Fruit fly (Drosophila melanogaster): ENCODE results near the gene CG31142.
A peak's percentile ranks its signal among the peaks of the same experiment; 100 is the strongest.

Gene CG31142

dm6 chr3R:23939921-23940839 lies 11.1 kb downstream of the CG31142 start (continued):
- TF ChIP-seq nmo (GFP tag; optimal IDR thresholded peaks at IDR 0.05) (peak; percentile 50), CG6689 (GFP tag; IDR thresholded peaks at IDR 0.05) (peak; percentile 64), Dbx (GFP tag; IDR thresholded peaks at IDR 0.05) (peak; percentile 81), btn (GFP tag; optimal IDR thresholded peaks at IDR 0.05) (peak; percentile 25), dati (GFP tag; IDR thresholded peaks at IDR 0.05) (no peak), ase (GFP tag; IDR thresholded peaks at IDR 0.05) (peak; percentile 60; the same call in 2 of the 3 replicates), aop (GFP tag; IDR thresholded peaks at IDR 0.05) (no peak), Optix (GFP tag; IDR thresholded peaks at IDR 0.05) (peak; percentile 54; the same call in 1 of the 3 replicates), Hr39 (optimal IDR thresholded peaks at IDR 0.05) (no peak), Antp (GFP tag; optimal IDR thresholded peaks at IDR 0.05) (peak; percentile 3), bab2 (GFP tag; optimal IDR thresholded peaks at IDR 0.05) (peak; percentile 84), CG1233 (GFP tag; optimal IDR thresholded peaks at IDR 0.05) (peak; percentile 95), ATbp (GFP tag; optimal IDR thresholded peaks at IDR 0.05) (peak; percentile 98), Rx (GFP tag; IDR thresholded peaks at IDR 0.05) (no peak), oc (tag; optimal IDR thresholded peaks at IDR 0.05) (peak; percentile 93), CG18476 (GFP tag; optimal IDR thresholded peaks at IDR 0.05) (peak; percentile 85), Bteb2 (GFP tag; optimal IDR thresholded peaks at IDR 0.05) (peak; percentile 64), CG11398 (GFP tag; optimal IDR thresholded peaks at IDR 0.05) (peak; percentile 68), CG1792 (GFP tag; optimal IDR thresholded peaks at IDR 0.05) (peak; percentile 62), CG32772 (GFP tag; IDR thresholded peaks at IDR 0.05) (peak; percentile 47; the same call in 1 of the 2 replicates), ara (GFP tag; IDR thresholded peaks at IDR 0.05) (peak; percentile 89), mld (GFP tag; IDR thresholded peaks at IDR 0.05; ENCODE audit: partially characterized antibody) (no peak), trem (tag; optimal IDR thresholded peaks at IDR 0.05) (peak; percentile 45), HmgD (GFP tag; optimal IDR thresholded peaks at IDR 0.05) (no peak), al (GFP tag; IDR thresholded peaks at IDR 0.05) (no peak; the same call in 1 of the 2 replicates), repo (GFP tag; optimal IDR thresholded peaks at IDR 0.05) (peak; percentile 66), Dip2 (GFP tag; IDR thresholded peaks at IDR 0.05) (no peak), CG3163 (GFP tag; optimal IDR thresholded peaks at IDR 0.05) (peak; percentile 34), MBD-R2 (GFP tag; IDR thresholded peaks at IDR 0.05) (peak; percentile 40; the same call in 1 of the 2 replicates), CG9876 (GFP tag; optimal IDR thresholded peaks at IDR 0.05) (peak; percentile 4), cg (GFP tag; optimal IDR thresholded peaks at IDR 0.05) (peak; percentile 36), CG9817 (tag; optimal IDR thresholded peaks at IDR 0.05) (peak; percentile 51), Xbp1 (GFP tag; optimal IDR thresholded peaks at IDR 0.05) (no peak), CG11093 (GFP tag; IDR thresholded peaks at IDR 0.05) (peak; percentile 60; the same call in 1 of the 3 replicates), Mad (GFP tag; optimal IDR thresholded peaks at IDR 0.05) (peak; percentile 59), bbx (GFP tag; IDR thresholded peaks at IDR 0.05; ENCODE audit: partially characterized antibody) (no peak), Trl (optimal IDR thresholded peaks at IDR 0.05) (no peak), Trl (GFP tag; optimal IDR thresholded peaks at IDR 0.05) (peak; percentile 69), Abd-B (GFP tag; optimal IDR thresholded peaks at IDR 0.05) (peak; percentile 8), lov (optimal IDR thresholded peaks at IDR 0.05) (no peak), lov (GFP tag; IDR thresholded peaks at IDR 0.05) (peak; percentile 93), tx (GFP tag; optimal IDR thresholded peaks at IDR 0.05) (no peak), sens-2 (GFP tag; IDR thresholded peaks at IDR 0.05) (no peak), Opbp (GFP tag; IDR thresholded peaks at IDR 0.05; ENCODE audit: partially characterized antibody) (no peak), jigr1 (GFP tag; IDR thresholded peaks at IDR 0.05) (no peak), CG7987 (GFP tag; optimal IDR thresholded peaks at IDR 0.05) (peak; percentile 84), dmrt11E (tag; optimal IDR thresholded peaks at IDR 0.05) (peak; percentile 87), CG9215 (GFP tag; IDR thresholded peaks at IDR 0.05) (no peak), Elba2 (GFP tag; optimal IDR thresholded peaks at IDR 0.05) (no peak), nau (GFP tag; optimal IDR thresholded peaks at IDR 0.05) (peak; percentile 90), Oaz (GFP tag; IDR thresholded peaks at IDR 0.05) (no peak)

Measured in whole organism, embryonic.